Fruit fly (Drosophila melanogaster): ENCODE results near the gene beta4GalNAcTB.

- TF ChIP-seq Ets96B (tag; optimal IDR thresholded peaks at IDR 0.05), result no peak
- TF ChIP-seq Blimp-1 (GFP tag; optimal IDR thresholded peaks at IDR 0.05), result no peak
- no peak for TF ChIP-seq CG8632 (GFP tag; optimal IDR thresholded peaks at IDR 0.05)
Measured at dm6 chr3R:29067091-29067490, 33.3 kb upstream of the beta4GalNAcTB start.

Data from whole organism, prepupa.